Fruit fly (Drosophila melanogaster): ENCODE results near the gene MFS3.

MFS3 gene

dm6 chr2L:1150554-1150953, 7.6 kb downstream of the MFS3 start, which contains the start of the genes Tfb4 and Vps29 (continued):
- TF ChIP-seq CG18011 (GFP tag; optimal IDR thresholded peaks at IDR 0.05): peak; percentile 37
- peak; percentile 11 for TF ChIP-seq CG15601 (tag; optimal IDR thresholded peaks at IDR 0.05)
- peak; percentile 49 for TF ChIP-seq Chrac-16 (GFP tag; optimal IDR thresholded peaks at IDR 0.05)
- no peak for TF ChIP-seq Asciz (GFP tag; optimal IDR thresholded peaks at IDR 0.05)
- no peak for TF ChIP-seq odd (GFP tag; optimal IDR thresholded peaks at IDR 0.05)
- TF ChIP-seq twi (tag; optimal IDR thresholded peaks at IDR 0.05): no peak
- TF ChIP-seq chn (GFP tag; optimal IDR thresholded peaks at IDR 0.05): peak; percentile 55
- peak; percentile 53 to 58 for TF ChIP-seq Pdp1 (GFP tag; optimal IDR thresholded peaks at IDR 0.05)
- peak; percentile 50 for TF ChIP-seq CG12155 (GFP tag; optimal IDR thresholded peaks at IDR 0.05)
- peak; percentile 3 for TF ChIP-seq nmo (GFP tag; optimal IDR thresholded peaks at IDR 0.05)
- no peak for TF ChIP-seq Adf1 (GFP tag; IDR thresholded peaks at IDR 0.05)
- TF ChIP-seq CG42726 (GFP tag; IDR thresholded peaks at IDR 0.05; ENCODE audit: partially characterized antibody): peak; percentile 19; the same call in 1 of the 2 replicates
- TF ChIP-seq CG7786 (GFP tag; optimal IDR thresholded peaks at IDR 0.05): peak; percentile 56
- TF ChIP-seq CG13775 (GFP tag; optimal IDR thresholded peaks at IDR 0.05): peak; percentile 9
- no peak for TF ChIP-seq usp (GFP tag; optimal IDR thresholded peaks at IDR 0.05)
- TF ChIP-seq CG4404 (GFP tag; IDR thresholded peaks at IDR 0.05): no peak
- no peak for TF ChIP-seq CG18476 (GFP tag; optimal IDR thresholded peaks at IDR 0.05)

dm6 chr2L:1152693-1153092, 9.7 kb downstream of the MFS3 start:
- TF ChIP-seq Hr39 (optimal IDR thresholded peaks at IDR 0.05) (peak; percentile 83), Atf6 (GFP tag; IDR thresholded peaks at IDR 0.05) (no peak)

- TF ChIP-seq Bdp1 (GFP tag; optimal IDR thresholded peaks at IDR 0.05) (no peak), fd3F (GFP tag; optimal IDR thresholded peaks at IDR 0.05) (no peak), sens (GFP tag) (peak; percentile 47), crc (GFP tag; optimal IDR thresholded peaks at IDR 0.05) (no peak), CG3281 (GFP tag; optimal IDR thresholded peaks at IDR 0.05) (no peak), CG4424 (GFP tag; optimal IDR thresholded peaks at IDR 0.05) (no peak), Sox102F (GFP tag; optimal IDR thresholded peaks at IDR 0.05) (peak; percentile 5), sim (GFP tag; IDR thresholded peaks at IDR 0.05) (no peak), CG3847 (GFP tag; IDR thresholded peaks at IDR 0.05) (no peak), CG6765 (GFP tag; optimal IDR thresholded peaks at IDR 0.05) (no peak), sd (tag; optimal IDR thresholded peaks at IDR 0.05) (no peak), Mes4 (GFP tag; optimal IDR thresholded peaks at IDR 0.05) (no peak), Poxn (GFP tag; IDR thresholded peaks at IDR 0.05) (no peak), CG42726 (GFP tag; IDR thresholded peaks at IDR 0.05; ENCODE audit: partially characterized antibody) (no peak), cas (GFP tag; IDR thresholded peaks at IDR 0.05) (no peak), CG15479 (GFP tag; optimal IDR thresholded peaks at IDR 0.05) (peak; percentile 3), Hmr (GFP tag; optimal IDR thresholded peaks at IDR 0.05) (no peak), Camta (GFP tag; optimal IDR thresholded peaks at IDR 0.05) (no peak), Xrp1 (GFP tag; IDR thresholded peaks at IDR 0.05) (no peak), wdn (GFP tag; IDR thresholded peaks at IDR 0.05) (no peak), CG18619 (GFP tag; optimal IDR thresholded peaks at IDR 0.05) (no peak), CG17328 (GFP tag; IDR thresholded peaks at IDR 0.05) (no peak), D19A (tag; optimal IDR thresholded peaks at IDR 0.05) (peak; percentile 91), rib (GFP tag; IDR thresholded peaks at IDR 0.05) (no peak), dmrt99B (tag; optimal IDR thresholded peaks at IDR 0.05) (no peak), CG7928 (GFP tag; optimal IDR thresholded peaks at IDR 0.05) (no peak), CG8924 (tag; optimal IDR thresholded peaks at IDR 0.05) (peak; percentile 14), PHDP (tag; optimal IDR thresholded peaks at IDR 0.05) (peak; percentile 20), BtbVII (GFP tag; optimal IDR thresholded peaks at IDR 0.05) (no peak), CG17829 (tag; optimal IDR thresholded peaks at IDR 0.05) (no peak), dan (GFP tag; IDR thresholded peaks at IDR 0.05) (no peak)
These were observed 13.7 kb downstream of the MFS3 start for dm6 chr2L:1156592-1157249.
